Worm (Caenorhabditis elegans) whole organism, mixed stage, embryonic: ENCODE measurements around the gene T26E4.2.

Experiments
- blmp-1 ChIP-seq: fragments of 150-350 bp; optimal IDR thresholded peaks from 2 replicates; lab custom pipeline; 2014; ENCODE audit warnings: missing biosample characterization, missing genetic modification characterization
- ceh-83 ChIP-seq: fragments of 200-800 bp; sonication (Bioruptor generic); optimal IDR thresholded peaks from 2 replicates; lab custom pipeline; 2018; ENCODE audit warnings: mild to moderate bottlenecking, missing genetic modification characterization, missing compliant biosample characterization
- lsy-2 ChIP-seq: fragments of 150-350 bp; optimal IDR thresholded peaks from 2 replicates; lab custom pipeline; 2014; ENCODE audit warnings: missing biosample characterization, missing genetic modification characterization

DNA sequence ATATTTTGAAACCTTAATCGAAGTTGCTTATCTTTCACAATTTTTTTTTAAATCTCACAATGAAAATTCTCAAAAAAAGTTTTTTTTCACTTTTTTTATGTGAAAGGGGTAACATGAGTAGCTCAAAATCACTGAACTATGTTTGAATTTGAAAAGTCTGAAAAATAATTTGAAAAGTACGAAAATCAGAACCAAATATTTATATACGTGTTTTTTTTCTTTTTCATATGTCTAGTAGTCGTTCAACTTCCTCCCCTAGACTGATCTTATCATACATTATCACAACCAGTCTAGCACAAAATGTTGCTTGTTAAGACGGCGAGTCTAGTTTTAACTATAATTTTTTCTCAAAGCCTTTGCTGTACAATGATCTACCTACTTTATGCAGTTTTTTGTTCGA, 40.2 kb downstream of the T26E4.2 start, which contains the start of gene srbc-49:
- TF ChIP-seq ceh-83 (GFP tag; lab: Kevin White, UChicago) = no peak
- no peak for TF ChIP-seq blmp-1 (tag; lab: Kevin White, UChicago)
- TF ChIP-seq lsy-2 (tag; lab: Kevin White, UChicago) = no peak
